Worm (Caenorhabditis elegans) whole organism, L2 larva: ENCODE results near the gene che-2.

Source experiments
- C34F6.9 ChIP-seq: fragments of 150-350 bp; optimal IDR thresholded peaks from 2 replicates; lab custom pipeline; 2014; ENCODE audit warnings: missing biosample characterization, missing genetic modification characterization
- F13H6.1 ChIP-seq: sonication (generic microtip); optimal IDR thresholded peaks from 2 replicates; lab custom pipeline; 2016; ENCODE audit warnings: missing genetic modification characterization, missing compliant biosample characterization
- Y55F3AM.14 ChIP-seq: fragments of 200-800 bp; sonication (Bioruptor generic); optimal IDR thresholded peaks from 2 replicates; lab custom pipeline; 2018; ENCODE audit warnings: mild to moderate bottlenecking, missing genetic modification characterization, missing compliant biosample characterization
- ZK546.5 ChIP-seq: sonication (generic microtip); optimal IDR thresholded peaks from 2 replicates; lab custom pipeline; 2017; ENCODE audit warnings: missing biosample characterization, missing genetic modification characterization
- ama-1 ChIP-seq: fragments of 150-350 bp; optimal IDR thresholded peaks from 2 replicates; lab custom pipeline; 2018; ENCODE audit warnings: inconsistent platforms
- ceh-82 ChIP-seq: fragments of 150-350 bp; optimal IDR thresholded peaks from 2 replicates; lab custom pipeline; 2014; ENCODE audit warnings: missing biosample characterization, missing genetic modification characterization
- crh-2 ChIP-seq: sonication (generic microtip); optimal IDR thresholded peaks from 2 replicates; lab custom pipeline; 2017; ENCODE audit warnings: missing biosample characterization, missing genetic modification characterization
- dmd-4 ChIP-seq: sonication (generic microtip); optimal IDR thresholded peaks from 2 replicates; lab custom pipeline; 2017; ENCODE audit warnings: missing biosample characterization, missing genetic modification characterization
- elt-1 ChIP-seq: fragments of 150-350 bp; optimal IDR thresholded peaks from 2 replicates; lab custom pipeline; 2014; ENCODE audit warnings: missing biosample characterization, missing genetic modification characterization
- fos-1 ChIP-seq: fragments of 150-350 bp; optimal IDR thresholded peaks from 2 replicates; lab custom pipeline; 2014; ENCODE audit warnings: missing biosample characterization, missing genetic modification characterization
- gmeb-1 ChIP-seq: fragments of 150-350 bp; optimal IDR thresholded peaks from 2 replicates; lab custom pipeline; 2014; ENCODE audit warnings: missing biosample characterization, missing genetic modification characterization
- lin-11 ChIP-seq: fragments of 150-350 bp; sonication (generic microtip); optimal IDR thresholded peaks from 2 replicates; lab custom pipeline; 2014; ENCODE audit warnings: missing biosample characterization, missing genetic modification characterization, inconsistent platforms, mixed read lengths
- lin-39 ChIP-seq: fragments of 150-350 bp; optimal IDR thresholded peaks from 2 replicates; lab custom pipeline; 2014; ENCODE audit warnings: missing biosample characterization, missing genetic modification reagents, missing genetic modification characterization
- lsy-2 ChIP-seq, 2 experiments: fragments of 150-350 bp in 1 of 2; sonication (generic microtip) in 1 of 2; optimal IDR thresholded peaks; 2 replicates each; lab custom pipeline; 2014 to 2017; ENCODE audit warnings: missing biosample characterization in 2 of 2, missing genetic modification characterization in 2 of 2
- mbf-1 ChIP-seq: sonication (generic microtip); optimal IDR thresholded peaks from 2 replicates; lab custom pipeline; 2017; ENCODE audit warnings: missing biosample characterization, missing genetic modification characterization
- nhr-10 ChIP-seq: sonication (generic microtip); optimal IDR thresholded peaks from 2 replicates; lab custom pipeline; 2017; ENCODE audit warnings: missing biosample characterization, missing genetic modification characterization
- nhr-11 ChIP-seq: fragments of 150-350 bp; optimal IDR thresholded peaks from 2 replicates; lab custom pipeline; 2014; ENCODE audit warnings: missing biosample characterization, missing genetic modification characterization
- nhr-12 ChIP-seq: fragments of 150-350 bp; optimal IDR thresholded peaks from 2 replicates; lab custom pipeline; 2014; ENCODE audit warnings: missing biosample characterization, missing genetic modification characterization
- nhr-21 ChIP-seq: fragments of 150-350 bp; optimal IDR thresholded peaks from 2 replicates; lab custom pipeline; 2014; ENCODE audit warnings: missing biosample characterization, missing genetic modification characterization
- nhr-23 ChIP-seq: fragments of 150-350 bp; optimal IDR thresholded peaks from 2 replicates; lab custom pipeline; 2014; ENCODE audit warnings: missing biosample characterization, missing genetic modification reagents, missing genetic modification characterization
- nhr-25 ChIP-seq: fragments of 150-350 bp; sonication (generic microtip); optimal IDR thresholded peaks from 3 replicates; lab custom pipeline; 2014; ENCODE audit warnings: missing biosample characterization, missing genetic modification characterization
- nhr-77 ChIP-seq: fragments of 150-350 bp; optimal IDR thresholded peaks from 2 replicates; lab custom pipeline; 2014; ENCODE audit warnings: missing biosample characterization, missing genetic modification characterization
- peb-1 ChIP-seq: fragments of 150-350 bp; optimal IDR thresholded peaks from 2 replicates; lab custom pipeline; 2014; ENCODE audit warnings: missing biosample characterization, missing genetic modification characterization
- sma-3 ChIP-seq: sonication (generic microtip); optimal IDR thresholded peaks from 2 replicates; lab custom pipeline; 2016; ENCODE audit warnings: missing genetic modification reagents, missing genetic modification characterization, missing compliant biosample characterization
- sma-9 ChIP-seq, 2 experiments: fragments of 150-350 bp in 1 of 2; sonication (generic microtip) in 1 of 2; optimal IDR thresholded peaks; 2 replicates each; lab custom pipeline; 2014 to 2016; ENCODE audit warnings: missing genetic modification characterization in 2 of 2, mild to moderate bottlenecking in 1 of 2, missing biosample characterization in 1 of 2, missing compliant biosample characterization in 1 of 2, missing genetic modification reagents in 1 of 2, moderate library complexity in 1 of 2
- snpc-4 ChIP-seq: fragments of 150-350 bp; optimal IDR thresholded peaks from 2 replicates; lab custom pipeline; 2014; ENCODE audit warnings: missing biosample characterization, missing genetic modification characterization
- ztf-1 ChIP-seq: fragments of 200-800 bp; sonication (Bioruptor generic); conservative IDR thresholded peaks from 2 replicates; pipeline ENCODE4 v1.3.6; 2022; ENCODE audit warnings: missing genetic modification characterization, missing compliant biosample characterization
- ztf-4 ChIP-seq: fragments of 150-350 bp; optimal IDR thresholded peaks from 2 replicates; lab custom pipeline; 2014; ENCODE audit warnings: missing biosample characterization, missing genetic modification characterization

Gene che-2

DNA sequence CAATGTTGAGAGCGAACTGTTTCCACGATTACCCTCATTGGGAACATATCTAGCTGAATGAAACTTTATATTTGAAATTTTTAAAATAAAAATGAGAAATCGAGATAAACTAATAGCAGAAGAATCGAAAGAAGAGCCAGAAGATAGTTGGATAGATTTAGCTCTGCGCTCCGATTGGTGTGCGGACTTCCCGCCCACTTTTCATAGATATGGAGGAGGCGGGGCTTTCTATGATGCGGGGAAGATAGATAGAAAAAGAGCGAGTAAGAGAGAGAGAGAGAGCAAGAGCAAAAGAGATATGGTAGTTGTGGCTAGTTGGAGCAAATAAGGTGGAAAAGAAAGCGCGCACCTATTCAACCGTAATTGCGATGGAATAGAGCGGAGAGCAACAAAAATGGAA, 47.5 kb upstream of the che-2 start, which contains the start of gene dve-1:
Gene dve-1 (minus strand): TSS at position 66 of the 400 bp plus-strand sequence.
- TF ChIP-seq ama-1 (lab: Kevin White, UChicago) = no peak
- TF ChIP-seq nhr-10 (tag; lab: Kevin White, UChicago) = no peak
- TF ChIP-seq peb-1 (tag; lab: Kevin White, UChicago) = no peak
- TF ChIP-seq lin-39 = no peak
- TF ChIP-seq sma-3 (GFP tag; lab: Kevin White, UChicago) = no peak
- no peak for TF ChIP-seq nhr-21 (tag; lab: Kevin White, UChicago)
- no peak for TF ChIP-seq ztf-4 (tag; lab: Kevin White, UChicago)
- TF ChIP-seq nhr-77 (tag; lab: Kevin White, UChicago) = no peak
- TF ChIP-seq F13H6.1 (tag; lab: Kevin White, UChicago) = no peak
- TF ChIP-seq ZK546.5 (tag; lab: Kevin White, UChicago) = no peak
- no peak for TF ChIP-seq lin-11 (tag; lab: Kevin White, UChicago)

DNA sequence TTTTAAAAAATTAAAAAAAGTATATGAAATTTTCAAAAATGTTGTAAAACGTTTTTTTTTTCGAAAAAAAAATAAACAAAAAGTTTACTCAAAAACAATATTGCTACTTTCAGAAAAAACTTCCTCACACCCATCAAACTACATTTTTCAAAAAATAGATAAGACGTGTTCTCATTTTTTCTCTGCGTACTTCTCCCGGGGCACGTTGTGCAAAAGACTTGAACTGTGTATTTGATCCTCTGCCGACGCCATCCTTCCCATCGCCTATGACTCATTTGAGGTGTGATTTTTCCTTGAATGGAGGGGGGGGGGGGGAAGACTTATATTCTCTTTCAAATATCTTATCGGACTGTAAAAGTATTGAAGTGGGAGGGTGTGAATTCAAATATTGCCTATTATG, 42.9 kb upstream of the che-2 start:
- TF ChIP-seq fos-1 (tag; lab: Kevin White, UChicago) = peak; percentile 39
- no peak for TF ChIP-seq sma-3 (GFP tag; lab: Kevin White, UChicago)
- TF ChIP-seq crh-2 = no peak
- no peak for TF ChIP-seq C34F6.9
- TF ChIP-seq, all 48 proteins: peak for 1

DNA sequence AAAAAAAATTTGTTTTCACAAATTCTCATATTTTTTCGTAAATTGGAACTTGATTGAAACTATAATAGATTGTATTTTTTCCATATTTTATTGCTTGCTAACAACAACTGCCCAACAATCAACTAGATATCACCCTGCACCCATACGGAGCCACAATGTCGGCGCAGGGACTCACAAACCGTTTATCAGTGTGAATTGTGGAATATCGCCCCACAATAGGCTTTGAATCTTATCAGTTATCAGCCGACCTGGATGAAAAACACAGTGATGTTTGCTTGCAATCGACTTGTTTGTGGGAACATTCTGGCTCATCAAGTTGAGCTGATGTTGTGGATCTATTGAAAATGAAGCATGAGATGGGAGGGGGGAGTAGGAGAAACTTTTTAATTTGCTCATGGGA, 42.2 kb upstream of the che-2 start:
- TF ChIP-seq ztf-4 (tag; lab: Kevin White, UChicago) (no peak), sma-9 (GFP tag; optimal IDR thresholded peaks at IDR 0.05; lab: Kevin White, UChicago) (peak; percentile 15), sma-9 (tag; optimal IDR thresholded peaks at IDR 0.05; lab: Kevin White, UChicago) (no peak), nhr-11 (no peak)

DNA sequence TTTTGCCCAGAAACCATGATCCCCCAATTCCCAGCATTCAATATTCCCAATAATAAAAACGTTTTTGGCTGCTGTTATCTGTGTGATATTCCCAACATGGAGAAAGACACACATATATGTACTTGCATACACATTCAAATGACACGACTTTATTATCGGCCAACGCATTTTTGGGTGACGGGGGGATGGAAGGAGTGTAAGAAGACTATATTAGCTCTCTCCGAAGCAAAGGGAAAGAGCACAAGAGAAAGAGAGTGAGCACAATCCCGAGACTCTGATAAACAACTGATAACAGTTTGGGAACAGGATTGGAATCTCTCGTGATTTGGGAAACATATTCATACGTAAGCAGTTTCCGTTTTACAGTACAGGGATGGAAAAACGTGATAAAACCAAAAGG, 40.8 kb upstream of the che-2 start:
- TF ChIP-seq crh-2 = peak; percentile 73
- TF ChIP-seq sma-3 (GFP tag; lab: Kevin White, UChicago) = peak; percentile 23
- peak; percentile 11 for TF ChIP-seq sma-9 (GFP tag; optimal IDR thresholded peaks at IDR 0.05; lab: Kevin White, UChicago)
- no peak for TF ChIP-seq sma-9 (tag; optimal IDR thresholded peaks at IDR 0.05; lab: Kevin White, UChicago)
- TF ChIP-seq fos-1 (tag; lab: Kevin White, UChicago) = peak; percentile 86
- no peak for TF ChIP-seq ZK546.5 (tag; lab: Kevin White, UChicago)
- TF ChIP-seq nhr-25 (tag; lab: Kevin White, UChicago) = no peak
- no peak for TF ChIP-seq lsy-2 (tag; optimal IDR thresholded peaks at IDR 0.05; lab: Kevin White, UChicago)
- TF ChIP-seq nhr-10 (tag; lab: Kevin White, UChicago) = no peak
- no peak for TF ChIP-seq dmd-4
- TF ChIP-seq F13H6.1 (tag; lab: Kevin White, UChicago) = peak; percentile 12
- TF ChIP-seq lin-11 (tag; lab: Kevin White, UChicago) = no peak

DNA sequence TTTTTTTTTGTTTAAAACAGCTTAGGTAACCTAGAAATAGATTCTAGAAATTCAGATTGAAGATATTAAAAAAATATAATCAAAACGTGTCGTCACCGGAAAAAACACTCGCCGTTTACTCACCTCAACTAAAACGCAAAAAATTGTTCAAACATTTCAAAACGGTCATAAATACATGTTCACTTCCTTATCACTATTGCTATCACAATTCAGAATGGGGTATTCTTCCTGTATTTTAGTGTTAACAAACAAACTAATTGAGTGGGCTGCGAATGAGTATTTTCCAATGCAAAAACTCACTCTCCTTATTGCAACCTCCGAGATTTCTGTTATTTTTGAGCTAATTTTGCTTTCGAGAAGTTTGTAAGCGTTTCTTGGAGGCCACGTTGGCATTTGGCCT, 31.4 kb upstream of the che-2 start, which contains the start of gene F52D1.2:
Gene F52D1.2 (minus strand): TSS at position 393 of the 400 bp plus-strand sequence.
- TF ChIP-seq nhr-12 (tag; lab: Kevin White, UChicago) (no peak), fos-1 (tag; lab: Kevin White, UChicago) (peak; percentile 70), nhr-25 (tag; lab: Kevin White, UChicago) (no peak), ztf-1 (GFP tag; lab: Robert Waterston, UW) (no peak), lsy-2 (tag; optimal IDR thresholded peaks at IDR 0.05; lab: Kevin White, UChicago) (no peak), crh-2 (no peak), C34F6.9 (no peak)

ce11 chrX:457139-457802, 24.0 kb upstream of the che-2 start, which contains the start of gene abu-12:
TSS of gene abu-12 (minus strand) at chrX:457610.
- TF ChIP-seq gmeb-1 (tag; lab: Kevin White, UChicago) = no peak
- TF ChIP-seq snpc-4 (tag; lab: Kevin White, UChicago) = no peak
- TF ChIP-seq ceh-82 = no peak
- TF ChIP-seq nhr-23 = no peak
- TF ChIP-seq lin-39 = no peak
- TF ChIP-seq mbf-1 = no peak
- TF ChIP-seq Y55F3AM.14 (GFP tag; lab: Kevin White, UChicago) = no peak
- no peak for TF ChIP-seq nhr-12 (tag; lab: Kevin White, UChicago)

- TF ChIP-seq elt-1 (tag; lab: Kevin White, UChicago) = peak; percentile 45
- no peak for TF ChIP-seq lin-39
Measured at ce11 chrX:459316-459715, 21.9 kb upstream of the che-2 start.
